Worm (Caenorhabditis elegans) whole organism, late embryonic: ENCODE measurements around the gene B0507.9.

Source experiments
- C38D4.7 ChIP-seq: fragments of 200-800 bp; sonication (Bioruptor generic); optimal IDR thresholded peaks from 2 replicates; lab custom pipeline; 2018; ENCODE audit warnings: mild to moderate bottlenecking, missing genetic modification characterization, moderate library complexity, missing compliant biosample characterization
- K09A11.1 ChIP-seq: sonication (generic microtip); optimal IDR thresholded peaks from 2 replicates; lab custom pipeline; 2017; ENCODE audit warnings: antibody characterized with exemption, mild to moderate bottlenecking, missing genetic modification characterization, missing compliant biosample characterization; ENCODE audit not compliant: insufficient read depth
- ama-1 ChIP-seq: fragments of 150-350 bp; optimal IDR thresholded peaks from 2 replicates; lab custom pipeline; 2014
- ceh-14 ChIP-seq: sonication (generic microtip); optimal IDR thresholded peaks from 2 replicates; lab custom pipeline; 2016; ENCODE audit warnings: missing genotype, missing genetic modification characterization, missing compliant biosample characterization
- ceh-19 ChIP-seq: fragments of 200-800 bp; sonication (Bioruptor generic); optimal IDR thresholded peaks from 2 replicates; lab custom pipeline; 2018; ENCODE audit warnings: mild to moderate bottlenecking, missing genetic modification characterization, missing compliant biosample characterization
- ceh-30 ChIP-seq: fragments of 150-350 bp; optimal IDR thresholded peaks from 2 replicates; lab custom pipeline; 2014; ENCODE audit warnings: missing biosample characterization, missing genetic modification characterization
- ceh-48 ChIP-seq: sonication (generic microtip); optimal IDR thresholded peaks from 2 replicates; lab custom pipeline; 2016; ENCODE audit warnings: missing genetic modification characterization, inconsistent platforms, missing compliant biosample characterization
- ceh-6 ChIP-seq: fragments of 200-800 bp; sonication (Bioruptor generic); optimal IDR thresholded peaks from 2 replicates; lab custom pipeline; 2018; ENCODE audit warnings: mild to moderate bottlenecking, missing genetic modification characterization, missing compliant biosample characterization
- dmd-4 ChIP-seq: sonication (generic microtip); optimal IDR thresholded peaks from 2 replicates; lab custom pipeline; 2016; ENCODE audit warnings: borderline replicate concordance, missing genetic modification characterization, missing compliant biosample characterization
- dve-1 ChIP-seq: sonication (generic microtip); optimal IDR thresholded peaks from 2 replicates; lab custom pipeline; 2017; ENCODE audit warnings: antibody characterized with exemption, mild to moderate bottlenecking, missing genetic modification characterization, missing compliant biosample characterization
- elt-2 ChIP-seq: sonication (generic microtip); optimal IDR thresholded peaks from 2 replicates; lab custom pipeline; 2016; ENCODE audit warnings: missing genetic modification reagents, missing genetic modification characterization, missing compliant biosample characterization
- elt-4 ChIP-seq: sonication (generic microtip); optimal IDR thresholded peaks from 2 replicates; lab custom pipeline; 2016; ENCODE audit warnings: missing genetic modification characterization, missing compliant biosample characterization
- ets-4 ChIP-seq: sonication (generic microtip); optimal IDR thresholded peaks from 2 replicates; lab custom pipeline; 2016; ENCODE audit warnings: missing genetic modification characterization, missing compliant biosample characterization
- gmeb-2 ChIP-seq: sonication (generic microtip); optimal IDR thresholded peaks from 2 replicates; lab custom pipeline; 2016; ENCODE audit warnings: missing genetic modification characterization, inconsistent platforms, missing compliant biosample characterization
- hlh-13 ChIP-seq: fragments of 200-800 bp; sonication (Bioruptor generic); optimal IDR thresholded peaks from 2 replicates; lab custom pipeline; 2018; ENCODE audit warnings: mild to moderate bottlenecking, missing genetic modification characterization, missing compliant biosample characterization
- hlh-30 ChIP-seq: sonication (generic microtip); optimal IDR thresholded peaks from 2 replicates; lab custom pipeline; 2017; ENCODE audit warnings: antibody characterized with exemption, missing genetic modification characterization, missing compliant biosample characterization; ENCODE audit not compliant: insufficient read depth
- hlh-8 ChIP-seq: sonication (generic microtip); optimal IDR thresholded peaks from 2 replicates; lab custom pipeline; 2016; ENCODE audit warnings: missing genotype, missing genetic modification characterization, missing compliant biosample characterization
- nfya-1 ChIP-seq: sonication (generic microtip); optimal IDR thresholded peaks from 2 replicates; lab custom pipeline; 2017; ENCODE audit warnings: missing genetic modification characterization, mild to moderate bottlenecking, missing compliant biosample characterization, antibody characterized with exemption, moderate library complexity
- npax-4 ChIP-seq: sonication (generic microtip); optimal IDR thresholded peaks from 2 replicates; lab custom pipeline; 2016; ENCODE audit warnings: missing genetic modification characterization, missing compliant biosample characterization
- odd-2 ChIP-seq: sonication (generic microtip); optimal IDR thresholded peaks from 2 replicates; lab custom pipeline; 2017; ENCODE audit warnings: antibody characterized with exemption, mild to moderate bottlenecking, missing genetic modification characterization, missing compliant biosample characterization
- pax-1 ChIP-seq: fragments of 150-350 bp; optimal IDR thresholded peaks from 2 replicates; lab custom pipeline; 2014; ENCODE audit warnings: missing biosample characterization, missing genetic modification characterization
- pqm-1 ChIP-seq: sonication (generic microtip); optimal IDR thresholded peaks from 2 replicates; lab custom pipeline; 2016; ENCODE audit warnings: missing genetic modification characterization, missing compliant biosample characterization
- sdc-2 ChIP-seq: sonication (generic microtip); optimal IDR thresholded peaks from 2 replicates; lab custom pipeline; 2016; ENCODE audit warnings: missing genotype, missing genetic modification characterization, missing compliant biosample characterization
- sox-2 ChIP-seq: fragments of 200-800 bp; sonication (Bioruptor generic); IDR thresholded peaks from 2 replicates; pipeline ENCODE4 v1.3.6; 2022; ENCODE audit warnings: missing genetic modification reagents, missing genetic modification characterization, missing compliant biosample characterization
- syd-9 ChIP-seq: sonication (generic microtip); optimal IDR thresholded peaks from 2 replicates; lab custom pipeline; 2016; ENCODE audit warnings: mild to moderate bottlenecking, missing genetic modification characterization, moderate library complexity, missing compliant biosample characterization
- tbx-7 ChIP-seq: sonication (generic microtip); optimal IDR thresholded peaks from 2 replicates; lab custom pipeline; 2016; ENCODE audit warnings: missing genotype, missing genetic modification characterization, missing compliant biosample characterization
- unc-3 ChIP-seq, 2 experiments: fragments of 200-800 bp in 1 of 2; sonication (Bioruptor generic) in 1 of 2; sonication (generic microtip) in 1 of 2; conservative IDR thresholded peaks in 1 of 2; optimal IDR thresholded peaks in 1 of 2; 2 replicates each; pipeline versions ENCODE4 v1.3.6 to Lab custom; 2016 to 2022; ENCODE audit warnings: missing compliant biosample characterization in 2 of 2, missing genetic modification characterization in 2 of 2, missing genetic modification reagents in 1 of 2
- unc-42 ChIP-seq: sonication (generic microtip); optimal IDR thresholded peaks from 2 replicates; lab custom pipeline; 2016; ENCODE audit warnings: missing genotype, missing genetic modification characterization, missing compliant biosample characterization

B0507.9 gene

DNA sequence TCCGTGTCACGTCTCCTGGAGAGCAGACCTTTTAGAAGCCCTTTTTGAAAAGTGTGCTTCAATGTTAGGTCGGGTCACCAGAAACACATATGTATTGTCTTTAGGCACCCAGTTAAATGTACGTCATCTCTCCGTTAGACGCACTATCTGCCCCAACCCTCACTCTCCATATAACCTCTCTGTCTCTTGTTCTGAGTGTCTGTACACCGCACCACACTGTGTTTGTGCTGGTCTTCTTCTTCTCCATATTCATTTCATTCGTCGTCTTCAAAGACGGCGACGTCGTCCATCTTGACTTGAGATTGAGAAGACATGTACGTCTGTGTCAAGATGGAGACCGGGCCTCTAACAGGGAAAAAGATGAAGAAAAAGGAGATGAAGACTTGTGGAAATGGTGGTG is 16.3 kb upstream of the B0507.9 start:
- TF ChIP-seq elt-4 (tag; lab: Kevin White, UChicago) = no peak
- TF ChIP-seq npax-4 (tag; lab: Kevin White, UChicago) = no peak
- TF ChIP-seq sdc-2 (tag; lab: Kevin White, UChicago) = no peak
- no peak for TF ChIP-seq syd-9 (tag; lab: Kevin White, UChicago)

DNA sequence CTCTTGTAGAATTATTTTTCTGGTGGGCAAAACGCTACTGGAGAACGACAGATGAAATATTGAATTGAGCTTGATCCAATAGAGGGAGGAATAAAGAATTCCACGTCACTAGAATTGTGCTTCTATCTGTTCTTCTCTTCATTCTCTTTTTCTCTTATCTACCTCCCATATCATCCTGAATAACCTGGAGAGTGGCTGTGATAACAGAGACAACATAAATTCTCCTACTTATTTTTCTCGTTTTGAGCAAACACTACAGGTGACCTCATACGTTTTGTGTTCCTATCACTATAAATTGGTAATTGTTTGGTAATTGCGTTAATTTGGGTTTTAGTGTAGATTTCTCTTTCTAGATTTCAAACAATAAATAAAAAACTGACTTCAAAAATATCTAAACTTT is 15.3 kb upstream of the B0507.9 start:
- TF ChIP-seq ceh-48 = no peak
- peak; percentile 88 for TF ChIP-seq elt-2 (tag; lab: Kevin White, UChicago)

DNA sequence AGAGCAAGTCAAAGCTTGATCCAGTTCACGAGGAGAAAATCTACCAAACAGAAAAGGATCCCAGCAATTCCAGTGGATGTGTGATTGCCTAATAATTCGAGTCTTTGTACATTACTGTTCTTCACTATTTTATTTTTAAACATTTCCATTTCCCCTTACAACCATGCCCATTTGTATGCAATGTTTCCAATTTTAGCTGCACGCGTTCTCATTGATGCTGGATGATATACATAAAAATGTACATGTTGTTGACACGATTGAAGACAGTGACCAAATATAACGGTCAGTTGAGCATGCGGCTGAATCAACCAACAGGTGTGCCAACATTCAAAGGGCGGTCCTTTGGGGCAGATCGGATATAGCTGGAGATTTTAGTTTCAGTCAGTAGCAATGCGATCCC is 10.4 kb upstream of the B0507.9 start, which contains the start of gene B0507.1:
B0507.1 (plus strand) TSS at position 301 of the 400 bp plus-strand sequence.
- no peak for TF ChIP-seq hlh-30 (tag; lab: Kevin White, UChicago)
- TF ChIP-seq ceh-6 (GFP tag; lab: Kevin White, UChicago) = no peak
- no peak for TF ChIP-seq odd-2 (tag; lab: Kevin White, UChicago)

DNA sequence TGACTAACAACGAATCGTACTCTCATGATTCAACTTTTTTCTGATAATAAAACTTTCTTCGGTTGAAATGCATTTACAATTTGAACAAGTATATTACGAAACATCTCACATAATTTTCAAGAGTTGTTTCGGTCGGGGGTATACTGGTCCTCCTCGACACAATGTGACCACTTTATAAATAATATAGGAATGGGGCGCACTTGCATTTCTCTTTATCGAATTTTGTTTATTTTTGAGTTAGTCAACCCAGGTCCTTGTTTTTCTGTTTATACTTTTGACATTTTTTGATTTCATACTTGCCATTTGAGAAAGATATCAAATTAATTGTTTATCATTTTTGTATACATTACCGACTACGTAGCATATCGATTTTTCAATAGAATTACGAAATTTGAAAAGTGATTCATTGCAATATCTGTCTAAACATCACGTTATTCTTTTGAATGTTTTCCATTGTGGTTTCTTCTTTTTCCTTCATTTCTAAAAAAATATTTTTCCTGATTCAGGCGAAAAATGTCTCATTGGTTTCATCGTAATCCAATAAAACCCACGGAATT is 8.1 kb upstream of the B0507.9 start, which contains the start of gene B0507.2:
B0507.2 (plus strand) TSS at position 507 of the 557 bp plus-strand sequence.
- no peak for TF ChIP-seq nfya-1
- TF ChIP-seq ets-4 (tag; lab: Kevin White, UChicago) = no peak
- TF ChIP-seq unc-42 = peak; percentile 61
- TF ChIP-seq ceh-30 = no peak
- no peak for TF ChIP-seq sdc-2 (tag; lab: Kevin White, UChicago)
- TF ChIP-seq gmeb-2 = no peak

ce11 chrV:8771599-8771998 is 5.8 kb upstream of the B0507.9 start, which contains the start of gene srx-115:
srx-115 (plus strand) TSS chrV:8771899.
- TF ChIP-seq unc-42 = no peak
- TF ChIP-seq dmd-4 (tag; lab: Kevin White, UChicago) = no peak
- TF ChIP-seq K09A11.1 (tag; lab: Kevin White, UChicago) = no peak
- no peak for TF ChIP-seq C38D4.7
- no peak for TF ChIP-seq ceh-19 (GFP tag; lab: Kevin White, UChicago)
- no peak for TF ChIP-seq sox-2 (GFP tag; lab: Robert Waterston, UW)
- TF ChIP-seq pax-1 (tag; lab: Kevin White, UChicago) = no peak
- TF ChIP-seq hlh-8 (tag; lab: Kevin White, UChicago) = no peak
- no peak for TF ChIP-seq hlh-13 (GFP tag; lab: Kevin White, UChicago)
- no peak for TF ChIP-seq ama-1 (lab: Kevin White, UChicago)
- no peak for TF ChIP-seq syd-9 (tag; lab: Kevin White, UChicago)
- no peak for TF ChIP-seq unc-3 (GFP tag; conservative IDR thresholded peaks at IDR 0.05; lab: Robert Waterston, UW)
- no peak for TF ChIP-seq unc-3 (tag; optimal IDR thresholded peaks at IDR 0.05; lab: Kevin White, UChicago)
- no peak for TF ChIP-seq dve-1 (tag; lab: Kevin White, UChicago)
- TF ChIP-seq ceh-6 (GFP tag; lab: Kevin White, UChicago) = no peak

DNA sequence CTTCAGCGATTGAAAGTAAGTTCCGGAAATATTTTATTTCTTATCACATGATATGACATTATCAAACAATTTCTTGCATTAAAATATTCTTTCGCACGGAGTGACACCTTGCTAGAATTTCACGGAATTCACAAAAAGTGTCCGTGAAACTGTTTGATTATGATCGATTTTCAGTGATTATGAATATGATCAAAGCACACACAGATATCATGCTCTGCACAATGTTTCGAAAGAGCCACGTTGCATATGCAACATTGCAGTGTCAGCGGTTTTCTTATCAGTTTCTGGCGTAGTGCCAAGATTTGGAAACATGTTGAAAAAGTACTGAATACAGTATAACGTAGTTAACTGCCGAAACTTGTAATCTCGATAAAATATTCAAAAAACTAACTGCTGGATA is 3.3 kb upstream of the B0507.9 start:
- no peak for TF ChIP-seq ceh-14
- TF ChIP-seq elt-2 (tag; lab: Kevin White, UChicago) = peak; percentile 14

DNA sequence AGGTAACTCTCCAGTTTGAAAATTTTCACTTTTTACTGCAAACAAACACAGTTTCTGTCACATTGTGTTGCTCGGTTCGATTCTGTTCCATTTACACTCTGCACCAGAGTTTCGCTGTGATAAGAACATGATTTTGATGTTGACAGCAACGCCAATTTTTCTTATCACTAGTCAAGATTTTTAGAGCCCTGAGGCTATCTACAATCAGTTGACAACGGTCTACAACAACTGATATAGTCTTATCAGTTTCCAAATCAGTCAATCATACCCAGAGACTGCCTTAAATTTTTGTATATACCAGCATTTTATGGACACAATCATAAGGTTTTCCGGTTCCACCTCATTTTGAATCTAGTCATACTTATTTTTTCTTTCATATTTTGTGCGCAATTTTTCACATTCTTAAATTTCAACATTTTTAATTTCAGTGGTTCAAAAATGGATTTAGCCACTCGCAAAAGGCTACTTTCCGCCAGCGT is 2.7 kb upstream of the B0507.9 start, which contains the start of gene B0507.3:
B0507.3 (plus strand) TSS at position 429 of the 479 bp plus-strand sequence.
- TF ChIP-seq elt-2 (tag; lab: Kevin White, UChicago) = peak; percentile 99
- no peak for TF ChIP-seq tbx-7 (tag; lab: Kevin White, UChicago)
- peak; percentile 75 for TF ChIP-seq pqm-1 (tag; lab: Kevin White, UChicago)
